Worm (Caenorhabditis elegans) whole organism, mixed stage, embryonic: ENCODE results near the gene R07B7.10.
A peak's percentile ranks its signal among the peaks of the same experiment; 100 is the strongest.

ENCODE experiments used
- bed-3 ChIP-seq: fragments of 200-800 bp; sonication (Bioruptor generic); optimal IDR thresholded peaks from 3 replicates; lab custom pipeline; 2018; ENCODE audit warnings: mild to moderate bottlenecking, missing genetic modification characterization, moderate library complexity, missing compliant biosample characterization
- blmp-1 ChIP-seq: fragments of 150-350 bp; optimal IDR thresholded peaks from 2 replicates; lab custom pipeline; 2014; ENCODE audit warnings: missing biosample characterization, missing genetic modification characterization
- ceh-39 ChIP-seq: fragments of 150-350 bp; optimal IDR thresholded peaks from 2 replicates; lab custom pipeline; 2014; ENCODE audit warnings: missing biosample characterization, missing genetic modification characterization
- ceh-43 ChIP-seq: fragments of 200-800 bp; sonication (Bioruptor generic); optimal IDR thresholded peaks from 2 replicates; lab custom pipeline; 2018; ENCODE audit warnings: mild to moderate bottlenecking, missing genetic modification characterization, moderate library complexity, missing compliant biosample characterization
- ces-1 ChIP-seq: fragments of 150-350 bp; optimal IDR thresholded peaks from 2 replicates; lab custom pipeline; 2014; ENCODE audit warnings: missing biosample characterization, missing genetic modification reagents, missing genetic modification characterization
- cnd-1 ChIP-seq: fragments of 200-800 bp; sonication (Bioruptor generic); optimal IDR thresholded peaks from 2 replicates; lab custom pipeline; 2018; ENCODE audit warnings: mild to moderate bottlenecking, missing genetic modification characterization, missing compliant biosample characterization
- drap-1 ChIP-seq: fragments of 200-800 bp; sonication (Bioruptor generic); optimal IDR thresholded peaks from 3 replicates; lab custom pipeline; 2018; ENCODE audit warnings: mild to moderate bottlenecking, missing genetic modification characterization, missing compliant biosample characterization
- elt-1 ChIP-seq: sonication (generic microtip); optimal IDR thresholded peaks from 2 replicates; lab custom pipeline; 2017; ENCODE audit warnings: missing genetic modification characterization, mild to moderate bottlenecking, missing compliant biosample characterization, antibody characterized with exemption, moderate library complexity, borderline replicate concordance; ENCODE audit not compliant: insufficient read depth
- elt-3 ChIP-seq: fragments of 150-350 bp; optimal IDR thresholded peaks from 2 replicates; lab custom pipeline; 2014; ENCODE audit warnings: missing biosample characterization, missing genetic modification characterization
- flh-1 ChIP-seq: fragments of 200-800 bp; sonication (Bioruptor generic); optimal IDR thresholded peaks from 2 replicates; lab custom pipeline; 2018; ENCODE audit warnings: mild to moderate bottlenecking, missing genetic modification characterization, moderate library complexity, missing compliant biosample characterization
- ham-2 ChIP-seq: fragments of 200-800 bp; sonication (Bioruptor generic); optimal IDR thresholded peaks from 2 replicates; lab custom pipeline; 2018; ENCODE audit warnings: mild to moderate bottlenecking, missing genetic modification characterization, missing compliant biosample characterization
- hlh-1 ChIP-seq: fragments of 150-350 bp; optimal IDR thresholded peaks from 2 replicates; lab custom pipeline; 2014; ENCODE audit warnings: missing biosample characterization, missing genetic modification reagents, missing genetic modification characterization
- lin-13 ChIP-seq: fragments of 150-350 bp; optimal IDR thresholded peaks from 2 replicates; lab custom pipeline; 2014; ENCODE audit warnings: missing biosample characterization, missing genetic modification characterization
- lin-32 ChIP-seq: fragments of 200-800 bp; sonication (Bioruptor generic); optimal IDR thresholded peaks from 2 replicates; lab custom pipeline; 2018; ENCODE audit warnings: mild to moderate bottlenecking, missing genetic modification characterization, missing compliant biosample characterization
- lsy-2 ChIP-seq: fragments of 150-350 bp; optimal IDR thresholded peaks from 2 replicates; lab custom pipeline; 2014; ENCODE audit warnings: missing biosample characterization, missing genetic modification characterization
- mep-1 ChIP-seq: fragments of 150-350 bp; optimal IDR thresholded peaks from 2 replicates; lab custom pipeline; 2017; ENCODE audit warnings: missing biosample characterization, missing genetic modification reagents, missing genetic modification characterization, inconsistent platforms
- mls-2 ChIP-seq: sonication (generic microtip); optimal IDR thresholded peaks from 2 replicates; lab custom pipeline; 2016; ENCODE audit warnings: mild to moderate bottlenecking, missing genetic modification characterization, moderate library complexity, missing compliant biosample characterization
- nhr-2 ChIP-seq: fragments of 150-350 bp; optimal IDR thresholded peaks from 2 replicates; lab custom pipeline; 2014; ENCODE audit warnings: missing biosample characterization, missing genetic modification characterization
- nhr-237 ChIP-seq: fragments of 150-350 bp; optimal IDR thresholded peaks from 2 replicates; lab custom pipeline; 2014; ENCODE audit warnings: missing biosample characterization, missing genetic modification characterization
- nhr-28 ChIP-seq: fragments of 150-350 bp; optimal IDR thresholded peaks from 2 replicates; lab custom pipeline; 2014; ENCODE audit warnings: missing biosample characterization, missing genetic modification characterization
- pha-4 ChIP-seq: fragments of 150-350 bp; optimal IDR thresholded peaks from 2 replicates; lab custom pipeline; 2018; ENCODE audit warnings: missing biosample characterization, missing genetic modification reagents, missing genetic modification characterization
- sem-2 ChIP-seq: fragments of 200-800 bp; sonication (Bioruptor generic); optimal IDR thresholded peaks from 2 replicates; lab custom pipeline; 2018; ENCODE audit warnings: mild to moderate bottlenecking, missing genetic modification characterization, missing compliant biosample characterization
- snpc-4 ChIP-seq: fragments of 150-350 bp; optimal IDR thresholded peaks from 2 replicates; lab custom pipeline; 2014; ENCODE audit warnings: missing biosample characterization, missing genetic modification characterization
- sptf-1 ChIP-seq: sonication (generic microtip); optimal IDR thresholded peaks from 2 replicates; lab custom pipeline; 2017; ENCODE audit warnings: mild to moderate bottlenecking, missing genetic modification characterization, moderate library complexity, missing compliant biosample characterization
- tbx-8 ChIP-seq: fragments of 200-800 bp; sonication (Bioruptor generic); optimal IDR thresholded peaks from 2 replicates; lab custom pipeline; 2018; ENCODE audit warnings: mild to moderate bottlenecking, missing genetic modification characterization, moderate library complexity, missing compliant biosample characterization
- unc-120 ChIP-seq: sonication (generic microtip); optimal IDR thresholded peaks from 2 replicates; lab custom pipeline; 2017; ENCODE audit warnings: missing genetic modification characterization, missing compliant biosample characterization; ENCODE audit not compliant: poor library complexity, severe bottlenecking
- unc-39 ChIP-seq: fragments of 150-350 bp; optimal IDR thresholded peaks from 2 replicates; lab custom pipeline; 2014; ENCODE audit warnings: missing biosample characterization, missing genetic modification characterization
- unc-62 ChIP-seq: fragments of 150-350 bp; optimal IDR thresholded peaks from 2 replicates; lab custom pipeline; 2014; ENCODE audit warnings: missing biosample characterization, missing genetic modification reagents, missing genetic modification characterization
- zip-8 ChIP-seq: fragments of 150-350 bp; optimal IDR thresholded peaks from 2 replicates; lab custom pipeline; 2014; ENCODE audit warnings: missing biosample characterization, missing genetic modification characterization

The R07B7.10 gene

ce11 chrV:12059719-12060118, 23.3 kb upstream of the R07B7.10 start, which contains the start of gene R07B7.2:
R07B7.2 (minus strand) TSS chrV:12059753.
- TF ChIP-seq zip-8 (peak; percentile 75), sem-2 (GFP tag; lab: Kevin White, UChicago) (no peak)

DNA sequence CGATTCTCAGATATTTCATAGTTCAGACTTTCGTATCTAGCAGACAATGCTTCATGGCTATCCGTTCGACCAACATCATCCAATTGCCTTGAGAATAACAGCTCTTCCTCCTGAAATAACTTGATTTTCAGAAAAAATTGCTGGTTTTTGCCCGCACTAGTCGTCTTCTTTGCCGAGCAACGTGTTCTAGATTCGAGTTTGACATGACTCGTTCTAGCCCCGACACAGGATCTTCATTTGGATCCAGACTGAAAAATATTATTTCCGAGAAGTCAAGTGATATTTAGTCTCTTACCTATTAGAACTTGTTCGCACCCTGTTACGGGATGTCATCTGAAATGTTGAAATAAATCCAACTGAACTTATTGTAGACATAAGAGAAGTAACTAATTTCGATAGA, 20.0 kb upstream of the R07B7.10 start, which contains the start of gene clh-6:
TSS of gene clh-6 (minus strand) at position 333 of the 400 bp plus-strand sequence.
- TF ChIP-seq bed-3, result no peak
- TF ChIP-seq mep-1 (tag; lab: Kevin White, UChicago), result no peak
- TF ChIP-seq lin-32, result no peak
- no peak for TF ChIP-seq elt-3 (tag; lab: Kevin White, UChicago)
- TF ChIP-seq unc-39, result no peak
- TF ChIP-seq tbx-8 (GFP tag; lab: Kevin White, UChicago), result no peak
- TF ChIP-seq lsy-2, result no peak
- no peak for TF ChIP-seq cnd-1
- no peak for TF ChIP-seq blmp-1
- no peak for TF ChIP-seq elt-1
- no peak for TF ChIP-seq nhr-237 (tag; lab: Kevin White, UChicago)
- no peak for TF ChIP-seq hlh-1 (tag; lab: Kevin White, UChicago)
- no peak for TF ChIP-seq ham-2
- TF ChIP-seq drap-1 (GFP tag; lab: Kevin White, UChicago), result no peak
- TF ChIP-seq ceh-43 (GFP tag; lab: Kevin White, UChicago), result no peak
- TF ChIP-seq lin-13 (tag; lab: Kevin White, UChicago), result no peak
- no peak for TF ChIP-seq unc-120 (tag; lab: Kevin White, UChicago)
- no peak for TF ChIP-seq ces-1 (GFP tag; lab: Kevin White, UChicago)

DNA sequence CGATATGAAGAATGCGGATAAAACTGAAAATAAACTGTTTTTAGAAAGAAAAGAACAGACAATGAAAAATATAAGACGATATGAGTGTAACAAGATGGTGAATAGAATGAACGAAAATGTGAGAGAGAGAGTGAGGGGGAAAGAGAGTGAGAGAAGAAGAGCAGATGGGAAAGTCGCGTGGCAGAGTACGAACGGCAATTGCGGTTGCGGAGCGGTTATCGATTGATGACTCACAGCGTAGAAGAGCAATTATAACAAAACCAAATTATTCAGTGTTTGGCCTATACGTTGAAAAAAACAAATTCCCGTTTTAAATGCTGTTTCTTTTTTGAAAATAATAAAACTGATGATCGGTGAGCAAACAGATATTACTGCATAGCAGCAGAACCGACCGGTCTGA, 17.6 kb upstream of the R07B7.10 start, which contains the start of gene pqn-53:
TSS of gene pqn-53 (minus strand) at position 23 of the 400 bp plus-strand sequence.
- TF ChIP-seq hlh-1 (tag; lab: Kevin White, UChicago) (peak; percentile 43), ceh-43 (GFP tag; lab: Kevin White, UChicago) (no peak), ceh-39 (tag; lab: Kevin White, UChicago) (peak; percentile 69), ces-1 (GFP tag; lab: Kevin White, UChicago) (peak; percentile 19)

ce11 chrV:12065859-12066258, 17.2 kb upstream of the R07B7.10 start:
- no peak for TF ChIP-seq mep-1 (tag; lab: Kevin White, UChicago)
- peak; percentile 69 for TF ChIP-seq lsy-2
- no peak for TF ChIP-seq unc-62 (GFP tag; lab: Kevin White, UChicago)
- peak; percentile 5 for TF ChIP-seq sptf-1 (tag; lab: Kevin White, UChicago)

DNA sequence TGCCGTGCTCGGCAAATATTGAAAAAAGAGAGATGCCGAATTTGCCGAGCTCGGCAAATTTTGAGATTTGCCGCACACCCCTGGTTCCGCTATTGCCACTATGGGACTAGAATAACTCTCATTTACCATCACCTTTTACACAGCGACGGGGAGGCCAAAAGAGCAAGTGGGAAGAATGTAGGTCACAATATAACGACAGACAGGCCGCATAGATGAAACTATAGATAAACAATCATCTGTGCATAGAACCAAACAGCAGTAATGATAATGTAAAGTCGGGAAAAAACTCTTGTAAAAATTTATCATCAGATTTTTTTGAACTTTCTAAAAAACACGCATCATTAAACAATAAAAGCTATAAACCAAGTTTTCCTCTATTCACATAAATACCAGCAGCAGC, 14.6 kb upstream of the R07B7.10 start, which contains the start of gene kmo-2:
TSS of gene kmo-2 (minus strand) at position 101 of the 400 bp plus-strand sequence.
- TF ChIP-seq ceh-43 (GFP tag; lab: Kevin White, UChicago), result no peak
- no peak for TF ChIP-seq elt-3 (tag; lab: Kevin White, UChicago)
- TF ChIP-seq, all 35 proteins: peak for 0

DNA sequence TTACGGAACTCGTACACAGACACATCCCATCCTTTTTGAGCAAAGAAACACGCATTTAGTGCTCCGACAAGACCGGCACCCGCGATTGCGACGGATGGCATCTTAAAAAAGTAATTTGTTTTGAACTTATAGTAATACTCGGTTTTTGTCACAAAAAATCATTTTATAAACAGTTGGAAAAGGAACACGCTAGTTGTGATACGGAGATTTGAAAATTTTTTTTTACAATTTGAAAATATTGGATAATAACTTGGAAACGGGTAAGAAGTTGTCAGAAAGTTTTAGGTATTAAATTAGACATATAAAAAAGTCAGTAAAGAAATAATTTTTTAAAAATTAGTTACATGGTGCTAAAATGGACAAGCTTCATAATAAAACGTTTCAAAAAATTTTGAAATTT, 12.6 kb upstream of the R07B7.10 start, which contains the start of gene kmo-1:
TSS of gene kmo-1 (minus strand) at position 101 of the 400 bp plus-strand sequence.
- TF ChIP-seq hlh-1 (tag; lab: Kevin White, UChicago), result no peak
- TF ChIP-seq nhr-28 (tag; lab: Kevin White, UChicago), result no peak
- TF ChIP-seq ham-2, result no peak
- TF ChIP-seq mep-1 (tag; lab: Kevin White, UChicago), result no peak
- no peak for TF ChIP-seq elt-1
- TF ChIP-seq unc-62 (GFP tag; lab: Kevin White, UChicago), result no peak
- TF ChIP-seq sem-2 (GFP tag; lab: Kevin White, UChicago), result no peak
- TF ChIP-seq lsy-2, result no peak

DNA sequence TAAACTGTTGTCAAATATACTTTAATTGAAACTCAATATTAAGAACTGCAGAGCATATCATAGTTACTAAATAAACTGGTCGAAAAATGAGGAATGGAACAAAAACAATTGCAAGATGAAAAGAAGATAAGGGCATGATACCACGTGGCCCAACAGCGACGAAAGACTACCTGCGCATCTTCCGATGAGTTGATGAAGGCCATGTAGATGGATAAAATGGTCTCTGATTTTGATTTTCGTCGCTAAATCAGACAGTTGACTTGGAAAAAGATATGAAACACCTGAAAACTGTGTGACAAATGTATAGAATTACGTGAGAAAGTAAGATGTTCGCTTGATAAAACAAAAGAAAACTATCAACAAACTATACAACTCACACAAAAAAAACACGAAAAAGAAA, 11.5 kb upstream of the R07B7.10 start:
- TF ChIP-seq ceh-43 (GFP tag; lab: Kevin White, UChicago) (no peak), mep-1 (tag; lab: Kevin White, UChicago) (no peak), nhr-28 (tag; lab: Kevin White, UChicago) (no peak), mls-2 (tag; lab: Kevin White, UChicago) (no peak), bed-3 (no peak), lin-32 (no peak), flh-1 (no peak), drap-1 (GFP tag; lab: Kevin White, UChicago) (no peak), nhr-2 (no peak), snpc-4 (tag; lab: Kevin White, UChicago) (no peak), sptf-1 (tag; lab: Kevin White, UChicago) (no peak), unc-39 (no peak), pha-4 (tag; lab: Kevin White, UChicago) (no peak)
